Worm (Caenorhabditis elegans) whole organism, young adult: ENCODE measurements around the gene K02A2.1.

Experiments
- F23B12.7 ChIP-seq: sonication (generic microtip); optimal IDR thresholded peaks from 2 replicates; lab custom pipeline; 2017; ENCODE audit warnings: missing genetic modification characterization, mild to moderate bottlenecking, missing compliant biosample characterization, antibody characterized with exemption, moderate library complexity; ENCODE audit not compliant: insufficient read depth
- F33H1.4 ChIP-seq: fragments of 200-800 bp; sonication (Bioruptor generic); IDR thresholded peaks from 2 replicates; pipeline ENCODE4 v1.3.6; 2022; ENCODE audit warnings: missing genetic modification reagents, missing genetic modification characterization, missing compliant biosample characterization
- F37B4.10 ChIP-seq: fragments of 200-800 bp; sonication (Bioruptor generic); IDR thresholded peaks from 2 replicates; pipeline ENCODE4 v1.3.6; 2022; ENCODE audit warnings: missing genetic modification characterization, missing compliant biosample characterization
- F52B5.7 ChIP-seq: sonication (generic microtip); optimal IDR thresholded peaks from 2 replicates; lab custom pipeline; 2016; ENCODE audit warnings: mild to moderate bottlenecking, missing genetic modification characterization, missing compliant biosample characterization
- K12H6.12 ChIP-seq: fragments of 200-800 bp; sonication (Bioruptor generic); optimal IDR thresholded peaks from 2 replicates; lab custom pipeline; 2018; ENCODE audit warnings: mild to moderate bottlenecking, missing genetic modification characterization, missing compliant biosample characterization
- Y53G8AR.9 ChIP-seq: fragments of 200-800 bp; sonication (Bioruptor generic); conservative IDR thresholded peaks from 2 replicates; pipeline ENCODE4 v1.3.6; 2022; ENCODE audit warnings: missing genetic modification reagents, missing genetic modification characterization, missing compliant biosample characterization
- Y95B8A.8 ChIP-seq: fragments of 200-800 bp; sonication (Bioruptor generic); IDR thresholded peaks from 2 replicates; pipeline ENCODE4 v1.3.6; 2022; ENCODE audit warnings: missing genetic modification reagents, missing genetic modification characterization, missing compliant biosample characterization
- ccch-3 ChIP-seq: fragments of 200-800 bp; sonication (Bioruptor generic); optimal IDR thresholded peaks from 2 replicates; lab custom pipeline; 2018; ENCODE audit warnings: mild to moderate bottlenecking, missing genetic modification characterization, missing compliant biosample characterization
- dox-1 ChIP-seq: fragments of 200-800 bp; sonication (Bioruptor generic); IDR thresholded peaks from 2 replicates; pipeline ENCODE4 v1.3.6; 2022; ENCODE audit warnings: missing genetic modification reagents, missing genetic modification characterization, missing compliant biosample characterization
- ets-4 ChIP-seq: fragments of 200-800 bp; sonication (Bioruptor generic); optimal IDR thresholded peaks from 2 replicates; lab custom pipeline; 2018; ENCODE audit warnings: mild to moderate bottlenecking, missing genetic modification characterization, missing compliant biosample characterization
- lag-1 ChIP-seq: fragments of 200-800 bp; sonication (Bioruptor generic); IDR thresholded peaks from 2 replicates; pipeline ENCODE4 v1.3.6; 2022; ENCODE audit warnings: missing genetic modification reagents, missing genetic modification characterization, missing compliant biosample characterization
- lin-40 ChIP-seq: sonication (generic microtip); optimal IDR thresholded peaks from 2 replicates; lab custom pipeline; 2016; ENCODE audit warnings: missing genetic modification characterization, mild to moderate bottlenecking, missing compliant biosample characterization, missing genotype, missing genetic modification reagents
- madf-6 ChIP-seq: fragments of 200-800 bp; sonication (Bioruptor generic); IDR thresholded peaks from 2 replicates; pipeline ENCODE4 v1.3.6; 2022; ENCODE audit warnings: missing genetic modification reagents, missing genetic modification characterization, missing compliant biosample characterization
- nfya-1 ChIP-seq: sonication (generic microtip); optimal IDR thresholded peaks from 2 replicates; lab custom pipeline; 2017; ENCODE audit warnings: antibody characterized with exemption, missing compliant biosample characterization, missing genetic modification characterization, borderline replicate concordance; ENCODE audit not compliant: insufficient read depth
- nhr-120 ChIP-seq: fragments of 200-800 bp; sonication (Bioruptor generic); IDR thresholded peaks from 2 replicates; pipeline ENCODE4 v1.3.6; 2022; ENCODE audit warnings: missing genetic modification characterization, missing compliant biosample characterization
- xnd-1 ChIP-seq: sonication (generic microtip); optimal IDR thresholded peaks from 2 replicates; lab custom pipeline; 2016; ENCODE audit warnings: missing genotype, missing genetic modification reagents, missing genetic modification characterization, missing compliant biosample characterization
- ztf-22 ChIP-seq: fragments of 200-800 bp; sonication (Bioruptor generic); optimal IDR thresholded peaks from 2 replicates; lab custom pipeline; 2018; ENCODE audit warnings: mild to moderate bottlenecking, missing genetic modification characterization, moderate library complexity, missing compliant biosample characterization
- ztf-26 ChIP-seq: sonication (generic microtip); optimal IDR thresholded peaks from 2 replicates; lab custom pipeline; 2017; ENCODE audit warnings: missing genetic modification characterization, missing compliant biosample characterization
- ztf-3 ChIP-seq: fragments of 200-800 bp; sonication (Bioruptor generic); optimal IDR thresholded peaks from 2 replicates; lab custom pipeline; 2018; ENCODE audit warnings: mild to moderate bottlenecking, missing genetic modification characterization, missing compliant biosample characterization
- ztf-6 ChIP-seq: fragments of 200-800 bp; sonication (Bioruptor generic); IDR thresholded peaks from 2 replicates; pipeline ENCODE4 v1.3.6; 2022; ENCODE audit warnings: missing genetic modification reagents, missing genetic modification characterization, missing compliant biosample characterization

K02A2.1 gene

DNA sequence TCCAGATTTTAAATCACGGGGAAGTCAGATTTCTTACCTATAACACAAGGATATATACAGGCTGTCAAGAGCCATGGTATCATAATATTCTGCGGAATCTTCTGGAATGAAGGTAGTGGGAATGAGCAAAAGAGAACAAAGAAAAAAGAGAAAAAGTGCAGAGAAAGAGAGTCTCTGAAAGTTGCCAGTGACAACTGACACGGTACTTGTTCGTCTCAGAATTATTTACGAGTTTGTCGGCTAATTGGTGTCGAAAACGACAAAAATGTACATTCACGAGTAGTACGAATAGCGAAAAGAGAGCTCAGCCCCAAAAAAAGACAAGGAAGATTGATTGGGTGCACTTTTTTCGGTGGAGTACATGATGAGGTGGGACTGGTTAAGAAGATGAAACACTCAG is 48.0 kb downstream of the K02A2.1 start, which contains the start of gene cah-2:
Gene cah-2, minus strand, starts transcription at position 101 of the 400 bp plus-strand sequence.
- TF ChIP-seq nfya-1 (tag; lab: Kevin White, UChicago) (no peak), ztf-3 (GFP tag; lab: Kevin White, UChicago) (no peak), F37B4.10 (GFP tag; lab: Robert Waterston, UW) (no peak), ccch-3 (no peak), xnd-1 (tag; lab: Kevin White, UChicago) (no peak), lin-40 (tag; lab: Kevin White, UChicago) (no peak), dox-1 (GFP tag; lab: Robert Waterston, UW) (no peak), ztf-22 (no peak), ets-4 (GFP tag; lab: Kevin White, UChicago) (no peak), ztf-26 (tag; lab: Kevin White, UChicago) (no peak), madf-6 (GFP tag; lab: Robert Waterston, UW) (no peak), nhr-120 (no peak), F23B12.7 (tag; lab: Kevin White, UChicago) (no peak), lag-1 (GFP tag; lab: Robert Waterston, UW) (no peak), ztf-6 (GFP tag; lab: Robert Waterston, UW) (no peak), Y53G8AR.9 (GFP tag; lab: Robert Waterston, UW) (no peak), Y95B8A.8 (no peak), K12H6.12 (no peak), F52B5.7 (tag; lab: Kevin White, UChicago) (no peak), F33H1.4 (no peak)
